Fruit fly (Drosophila melanogaster) whole organism, embryonic: ENCODE data around the gene CG1542.

Source experiments
- Atf6 ChIP-seq: fragments of 200-800 bp; sonication (Bioruptor generic); IDR thresholded peaks from 2 replicates; pipeline ENCODE4 v1.3.6; 2022; ENCODE audit warnings: missing biosample characterization, missing genetic modification characterization
- CG10321 ChIP-seq: fragments of 200-800 bp; sonication (Bioruptor generic); IDR thresholded peaks from 2 replicates; pipeline ENCODE4 v1.3.6; 2022; ENCODE audit warnings: missing biosample characterization, missing genetic modification characterization
- CG10431 ChIP-seq: fragments of 200-800 bp; sonication (Bioruptor generic); optimal IDR thresholded peaks from 3 replicates; lab custom pipeline; 2018; ENCODE audit warnings: missing biosample characterization, mild to moderate bottlenecking, missing genetic modification characterization
- CG11696 ChIP-seq: fragments of 200-800 bp; sonication (Bioruptor generic); IDR thresholded peaks from 2 replicates; pipeline ENCODE4 v1.3.6; 2022; ENCODE audit warnings: missing biosample characterization, missing genetic modification characterization
- CG12104 ChIP-seq: fragments of 200-800 bp; sonication (Bioruptor generic); optimal IDR thresholded peaks from 3 replicates; lab custom pipeline; 2016; ENCODE audit warnings: missing biosample characterization, missing genetic modification characterization
- CG12155 ChIP-seq: fragments of 200-800 bp; sonication (Bioruptor generic); optimal IDR thresholded peaks from 3 replicates; lab custom pipeline; 2016; ENCODE audit warnings: missing biosample characterization, missing genetic modification characterization
- CG13775 ChIP-seq: fragments of 200-800 bp; sonication (Bioruptor generic); optimal IDR thresholded peaks from 3 replicates; lab custom pipeline; 2017; ENCODE audit warnings: missing biosample characterization, mild to moderate bottlenecking, missing genetic modification characterization
- CG14860 ChIP-seq: fragments of 200-800 bp; sonication (Bioruptor generic); IDR thresholded peaks from 3 replicates; pipeline ENCODE4 v1.3.6; 2022; ENCODE audit warnings: missing biosample characterization, missing genetic modification characterization; ENCODE audit not compliant: partially characterized antibody
- CG1647 ChIP-seq: fragments of 200-800 bp; sonication (Bioruptor generic); optimal IDR thresholded peaks from 3 replicates; lab custom pipeline; 2016; ENCODE audit warnings: missing biosample characterization, missing genetic modification characterization
- CG16815 ChIP-seq: fragments of 200-800 bp; sonication (Bioruptor generic); optimal IDR thresholded peaks from 3 replicates; lab custom pipeline; 2017; ENCODE audit warnings: missing biosample characterization, mild to moderate bottlenecking, missing genetic modification characterization
- CG17361 ChIP-seq: fragments of 200-800 bp; sonication (Bioruptor generic); IDR thresholded peaks from 3 replicates; pipeline ENCODE4 v1.3.6; 2022; ENCODE audit warnings: missing biosample characterization, missing genetic modification characterization
- CG17912 ChIP-seq: fragments of 200-800 bp; sonication (Bioruptor generic); optimal IDR thresholded peaks from 2 replicates; lab custom pipeline; 2018; ENCODE audit warnings: missing biosample characterization, mild to moderate bottlenecking, missing genetic modification characterization
- CG18011 ChIP-seq: fragments of 200-800 bp; sonication (Bioruptor generic); optimal IDR thresholded peaks from 2 replicates; lab custom pipeline; 2017; ENCODE audit warnings: missing biosample characterization, missing genetic modification characterization, mild to moderate bottlenecking, moderate library complexity, missing genotype
- CG18476 ChIP-seq: fragments of 200-800 bp; sonication (Bioruptor generic); optimal IDR thresholded peaks from 2 replicates; lab custom pipeline; 2016; ENCODE audit warnings: missing biosample characterization, mild to moderate bottlenecking, missing genetic modification characterization
- CG4617 ChIP-seq: fragments of 200-800 bp; sonication (Bioruptor generic); optimal IDR thresholded peaks from 3 replicates; lab custom pipeline; 2016; ENCODE audit warnings: missing biosample characterization, missing genetic modification characterization, borderline replicate concordance
- CG4707 ChIP-seq: fragments of 200-800 bp; sonication (Bioruptor generic); optimal IDR thresholded peaks from 2 replicates; lab custom pipeline; 2018; ENCODE audit warnings: missing biosample characterization, mild to moderate bottlenecking, missing genetic modification characterization, moderate library complexity
- CG6175 ChIP-seq: fragments of 200-800 bp; sonication (Bioruptor generic); IDR thresholded peaks from 3 replicates; pipeline ENCODE4 v1.3.6; 2022; ENCODE audit warnings: missing biosample characterization, missing genetic modification characterization
- CG6689 ChIP-seq: fragments of 200-800 bp; sonication (Bioruptor generic); IDR thresholded peaks from 2 replicates; pipeline ENCODE4 v1.3.6; 2022; ENCODE audit warnings: missing biosample characterization, missing genetic modification characterization
- CG6765 ChIP-seq: fragments of 200-800 bp; sonication (Bioruptor generic); optimal IDR thresholded peaks from 3 replicates; lab custom pipeline; 2017; ENCODE audit warnings: missing biosample characterization, mild to moderate bottlenecking, missing genetic modification characterization
- CG8388 ChIP-seq: fragments of 200-800 bp; sonication (Bioruptor generic); optimal IDR thresholded peaks from 2 replicates; lab custom pipeline; 2019; ENCODE audit warnings: missing biosample characterization, mild to moderate bottlenecking, missing genetic modification characterization, moderate library complexity
- CG8944 ChIP-seq: fragments of 200-800 bp; sonication (Bioruptor generic); optimal IDR thresholded peaks from 3 replicates; lab custom pipeline; 2016; ENCODE audit warnings: missing biosample characterization, missing genetic modification characterization
- CG9609 ChIP-seq: fragments of 200-800 bp; sonication (Bioruptor generic); optimal IDR thresholded peaks from 3 replicates; lab custom pipeline; 2016; ENCODE audit warnings: missing biosample characterization, missing genetic modification characterization
- Camta ChIP-seq: fragments of 200-800 bp; sonication (Bioruptor generic); optimal IDR thresholded peaks from 2 replicates; lab custom pipeline; 2016; ENCODE audit warnings: missing biosample characterization, missing genetic modification characterization
- ERR ChIP-seq: fragments of 200-800 bp; sonication (Bioruptor generic); optimal IDR thresholded peaks from 2 replicates; lab custom pipeline; 2016; ENCODE audit warnings: missing biosample characterization, missing genetic modification characterization
- Ets97D ChIP-seq: fragments of 200-800 bp; sonication (Bioruptor generic); optimal IDR thresholded peaks from 3 replicates; lab custom pipeline; 2016; ENCODE audit warnings: missing biosample characterization, missing genetic modification characterization
- HLH3B ChIP-seq: fragments of 200-800 bp; sonication (Bioruptor generic); IDR thresholded peaks from 2 replicates; pipeline ENCODE4 v1.3.6; 2022; ENCODE audit warnings: missing biosample characterization, missing genetic modification characterization
- Jarid2 ChIP-seq: fragments of 200-800 bp; sonication (Bioruptor generic); optimal IDR thresholded peaks from 3 replicates; lab custom pipeline; 2017; ENCODE audit warnings: mild to moderate bottlenecking, missing biosample characterization, missing genetic modification reagents, missing genetic modification characterization
- Lpt ChIP-seq: fragments of >200 bp; optimal IDR thresholded peaks from 2 replicates; lab custom pipeline; 2018; ENCODE audit warnings: missing biosample characterization, missing genetic modification characterization
- Mrtf ChIP-seq: fragments of 200-800 bp; sonication (Bioruptor generic); IDR thresholded peaks from 3 replicates; pipeline ENCODE4 v1.3.6; 2022; ENCODE audit warnings: missing biosample characterization, missing genetic modification characterization
- NFAT ChIP-seq: fragments of 200-800 bp; sonication (Bioruptor generic); IDR thresholded peaks from 2 replicates; pipeline ENCODE4 v1.3.6; 2022; ENCODE audit warnings: missing biosample characterization, missing genetic modification characterization
- Nf-YB ChIP-seq: fragments of 200-800 bp; sonication (Bioruptor generic); optimal IDR thresholded peaks from 3 replicates; lab custom pipeline; 2019; ENCODE audit warnings: missing biosample characterization, mild to moderate bottlenecking, missing genetic modification characterization, moderate library complexity
- Optix ChIP-seq: fragments of 200-800 bp; sonication (Bioruptor generic); IDR thresholded peaks from 3 replicates; pipeline ENCODE4 v1.3.6; 2022; ENCODE audit warnings: missing biosample characterization, missing genetic modification characterization
- Poxn ChIP-seq: fragments of 200-800 bp; sonication (Bioruptor generic); IDR thresholded peaks from 2 replicates; pipeline ENCODE4 v1.3.6; 2022; ENCODE audit warnings: missing biosample characterization, missing genetic modification characterization
- Usf ChIP-seq: fragments of 200-800 bp; sonication (Bioruptor generic); optimal IDR thresholded peaks from 2 replicates; lab custom pipeline; 2017; ENCODE audit warnings: missing genotype, missing biosample characterization, missing genetic modification characterization
- cad ChIP-seq: fragments of >200 bp; optimal IDR thresholded peaks from 2 replicates; lab custom pipeline; 2017; ENCODE audit warnings: missing biosample characterization, missing genetic modification characterization
- dpn ChIP-seq, 2 experiments: fragments of 200-800 bp; sonication (Bioruptor generic); optimal IDR thresholded peaks; 3 replicates each; lab custom pipeline; 2016; ENCODE audit warnings: missing biosample characterization in 2 of 2, missing genetic modification characterization in 2 of 2
- dysf ChIP-seq: fragments of 200-800 bp; sonication (Bioruptor generic); IDR thresholded peaks from 3 replicates; pipeline ENCODE4 v1.3.6; 2022; ENCODE audit warnings: missing biosample characterization, missing genetic modification characterization
- gsb ChIP-seq: fragments of 200-800 bp; sonication (Bioruptor generic); IDR thresholded peaks from 2 replicates; pipeline ENCODE4 v1.3.6; 2022; ENCODE audit warnings: missing biosample characterization, missing genetic modification characterization
- gsb-n ChIP-seq: fragments of 200-800 bp; sonication (Bioruptor generic); optimal IDR thresholded peaks from 3 replicates; lab custom pipeline; 2018; ENCODE audit warnings: missing biosample characterization, mild to moderate bottlenecking, missing genetic modification characterization
- jigr1 ChIP-seq: fragments of 200-800 bp; sonication (Bioruptor generic); IDR thresholded peaks from 3 replicates; pipeline ENCODE4 v1.3.6; 2022; ENCODE audit warnings: missing biosample characterization, missing genetic modification characterization
- kah ChIP-seq: fragments of 200-800 bp; sonication (Bioruptor generic); optimal IDR thresholded peaks from 2 replicates; lab custom pipeline; 2018; ENCODE audit warnings: missing biosample characterization, mild to moderate bottlenecking, missing genetic modification characterization
- luna ChIP-seq: fragments of 200-800 bp; sonication (Bioruptor generic); optimal IDR thresholded peaks from 2 replicates; lab custom pipeline; 2016; ENCODE audit warnings: missing biosample characterization, missing genetic modification characterization
- odd ChIP-seq: fragments of 200-800 bp; sonication (Bioruptor generic); optimal IDR thresholded peaks from 2 replicates; lab custom pipeline; 2017; ENCODE audit warnings: missing biosample characterization, mild to moderate bottlenecking, missing genetic modification characterization
- pb ChIP-seq: fragments of 200-800 bp; sonication (Bioruptor generic); optimal IDR thresholded peaks from 3 replicates; lab custom pipeline; 2016; ENCODE audit warnings: missing biosample characterization, missing genetic modification characterization
- pho ChIP-seq: fragments of 200-800 bp; sonication (Bioruptor generic); optimal IDR thresholded peaks from 2 replicates; lab custom pipeline; 2016; ENCODE audit warnings: missing biosample characterization, missing genetic modification characterization
- pum ChIP-seq: fragments of 200-800 bp; sonication (Bioruptor generic); optimal IDR thresholded peaks from 2 replicates; lab custom pipeline; 2016; ENCODE audit warnings: missing biosample characterization, missing genetic modification characterization
- sna ChIP-seq: fragments of 200-800 bp; sonication (Bioruptor generic); IDR thresholded peaks from 2 replicates; pipeline ENCODE4 v1.3.6; 2022; ENCODE audit warnings: missing biosample characterization, missing genetic modification characterization; ENCODE audit not compliant: partially characterized antibody
- stc ChIP-seq: fragments of 200-800 bp; sonication (Bioruptor generic); IDR thresholded peaks from 2 replicates; pipeline ENCODE4 v1.3.6; 2022; ENCODE audit warnings: missing biosample characterization, missing genetic modification characterization
- trh ChIP-seq: fragments of 200-800 bp; sonication (Bioruptor generic); optimal IDR thresholded peaks from 2 replicates; lab custom pipeline; 2016; ENCODE audit warnings: missing biosample characterization, missing genetic modification characterization
- twi ChIP-seq: fragments of 200-800 bp; optimal IDR thresholded peaks from 2 replicates; lab custom pipeline; 2019; ENCODE audit warnings: missing biosample characterization, mild to moderate bottlenecking, missing genetic modification characterization, moderate library complexity
- zen2 ChIP-seq: fragments of 200-800 bp; sonication (Bioruptor generic); IDR thresholded peaks from 3 replicates; pipeline ENCODE4 v1.3.6; 2022; ENCODE audit warnings: missing biosample characterization, missing genetic modification characterization; ENCODE audit not compliant: partially characterized antibody

CG1542 gene

dm6 chr3R:31222125-31222889 is 9.0 kb downstream of the CG1542 start (continued):
- no peak for TF ChIP-seq zen2 (GFP tag; lab: Robert Waterston, UW)
- TF ChIP-seq gsb, result no peak
- TF ChIP-seq Lpt, result no peak
- TF ChIP-seq Jarid2 (GFP tag; lab: Kevin White, UChicago), result peak; percentile 12
- TF ChIP-seq sna (GFP tag; lab: Robert Waterston, UW), result no peak
- no peak for TF ChIP-seq CG6689 (GFP tag; lab: Robert Waterston, UW)
- no peak for TF ChIP-seq HLH3B (GFP tag; lab: Robert Waterston, UW)
- no peak for TF ChIP-seq Poxn (GFP tag; lab: Robert Waterston, UW)
- peak; percentile 66 for TF ChIP-seq Nf-YB (GFP tag; lab: Kevin White, UChicago)
- TF ChIP-seq CG10321, result no peak
- no peak for TF ChIP-seq Atf6 (GFP tag; lab: Robert Waterston, UW)
- TF ChIP-seq CG18476 (GFP tag; lab: Kevin White, UChicago), result peak; percentile 76
- TF ChIP-seq CG13775 (GFP tag; lab: Kevin White, UChicago), result peak; percentile 83
- TF ChIP-seq CG10431 (GFP tag; lab: Kevin White, UChicago), result peak; percentile 57
- no peak for TF ChIP-seq dysf
- TF ChIP-seq pum, result peak; percentile 83
- TF ChIP-seq CG12104, result peak; percentile 75
- peak; percentile 74 for TF ChIP-seq gsb-n (tag; lab: Kevin White, UChicago)
- peak; percentile 52 for TF ChIP-seq CG4617 (GFP tag; lab: Kevin White, UChicago)
- TF ChIP-seq CG4707 (GFP tag; lab: Kevin White, UChicago), result peak; percentile 58
- peak; percentile 64 for TF ChIP-seq Usf (GFP tag; lab: Kevin White, UChicago)
- peak; percentile 87 for TF ChIP-seq CG9609 (GFP tag; lab: Kevin White, UChicago)
- no peak for TF ChIP-seq CG11696 (GFP tag; lab: Robert Waterston, UW)
- TF ChIP-seq stc (GFP tag; lab: Robert Waterston, UW), result no peak
- TF ChIP-seq pho (GFP tag; lab: Kevin White, UChicago), result peak; percentile 84
- TF ChIP-seq CG12155 (GFP tag; lab: Kevin White, UChicago), result peak; percentile 78
- TF ChIP-seq pb, result peak; percentile 86
- TF ChIP-seq CG16815, result peak; percentile 84
- peak; percentile 74 for TF ChIP-seq luna
- no peak for TF ChIP-seq NFAT (GFP tag; lab: Robert Waterston, UW)
- TF ChIP-seq odd, result peak; percentile 74
- TF ChIP-seq twi, result peak; percentile 72
- peak; percentile 68 for TF ChIP-seq CG8944 (GFP tag; lab: Kevin White, UChicago)
- TF ChIP-seq dpn (GFP tag; optimal IDR thresholded peaks at IDR 0.05; lab: Kevin White, UChicago), result peak; percentile 85 to 89
- TF ChIP-seq Mrtf (GFP tag; lab: Robert Waterston, UW), result no peak
- TF ChIP-seq CG17912, result peak; percentile 60
- no peak for TF ChIP-seq Optix (GFP tag; lab: Robert Waterston, UW)
- peak; percentile 82 for TF ChIP-seq CG8388 (GFP tag; lab: Kevin White, UChicago)
- TF ChIP-seq CG6175 (GFP tag; lab: Robert Waterston, UW), result no peak
- TF ChIP-seq kah (GFP tag; lab: Kevin White, UChicago), result peak; percentile 34
- TF ChIP-seq Camta (GFP tag; lab: Kevin White, UChicago), result peak; percentile 86
- TF ChIP-seq cad (GFP tag; lab: Kevin White, UChicago), result no peak
- TF ChIP-seq jigr1 (GFP tag; lab: Robert Waterston, UW), result no peak
- peak; percentile 79 for TF ChIP-seq CG6765 (GFP tag; lab: Kevin White, UChicago)
- TF ChIP-seq CG1647 (GFP tag; lab: Kevin White, UChicago), result peak; percentile 62
- TF ChIP-seq trh, result peak; percentile 41
- peak; percentile 38 for TF ChIP-seq Ets97D (GFP tag; lab: Kevin White, UChicago)
- no peak for TF ChIP-seq CG14860 (GFP tag; lab: Robert Waterston, UW)
- TF ChIP-seq CG18011 (GFP tag; lab: Kevin White, UChicago), result peak; percentile 63
- TF ChIP-seq CG17361 (GFP tag; lab: Robert Waterston, UW), result no peak
- peak; percentile 75 for TF ChIP-seq ERR (GFP tag; lab: Kevin White, UChicago)
